Fruit fly (Drosophila melanogaster) whole organism: ENCODE results near the gene CG33669.
"Not testable (repeated sequence)": the region's sequence is repeated elsewhere in the genome, so short reads cannot be mapped to it uniquely, and the experiment has no call there.

ENCODE experiments used
- CG8478 ChIP-seq: fragments of >200 bp; optimal IDR thresholded peaks from 2 replicates; lab custom pipeline; 2018; ENCODE audit warnings: inconsistent platforms
- Dll ChIP-seq: fragments of >200 bp; optimal IDR thresholded peaks from 2 replicates; lab custom pipeline; 2017
- EcR ChIP-seq, 2 experiments: fragments of >200 bp; optimal IDR thresholded peaks; 2 replicates each; lab custom pipeline; 2017; ENCODE audit warnings: missing biosample characterization in 2 of 2, missing genetic modification characterization in 2 of 2, missing genetic modification reagents in 2 of 2
- pan ChIP-seq: fragments of >200 bp; optimal IDR thresholded peaks from 2 replicates; lab custom pipeline; 2017
- psq ChIP-seq: fragments of >200 bp; optimal IDR thresholded peaks from 2 replicates; lab custom pipeline; 2017
- usp ChIP-seq: fragments of >200 bp; optimal IDR thresholded peaks from 2 replicates; lab custom pipeline; 2017; ENCODE audit warnings: missing biosample characterization, missing genetic modification characterization, mixed read lengths

Gene CG33669

DNA sequence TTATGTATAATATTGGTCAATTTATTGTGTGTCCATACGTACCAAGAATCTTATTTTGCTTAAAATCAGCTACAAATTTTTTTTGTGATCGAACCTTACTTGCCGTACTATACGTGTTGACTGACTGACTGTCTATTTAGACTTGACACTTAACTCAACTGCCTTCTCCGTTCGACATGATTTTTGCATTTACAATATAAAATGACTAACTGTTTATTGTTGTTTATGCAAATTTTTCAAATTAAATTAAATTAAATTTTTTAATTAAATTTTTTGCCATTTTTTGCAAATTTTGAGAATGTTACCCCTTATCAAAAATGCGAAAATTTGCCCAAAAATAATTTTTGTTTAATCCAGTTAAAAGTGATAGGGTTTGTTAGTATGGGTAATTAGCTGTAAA, at the start of gene CG33669:
Gene CG33669 (minus strand): TSS at position 101 of the 400 bp plus-strand sequence.
- TF ChIP-seq pan (lab: Kevin White, UChicago); Dll (lab: Kevin White, UChicago); EcR (GFP tag; optimal IDR thresholded peaks at IDR 0.05; lab: Kevin White, UChicago): not testable (repeated sequence)

DNA sequence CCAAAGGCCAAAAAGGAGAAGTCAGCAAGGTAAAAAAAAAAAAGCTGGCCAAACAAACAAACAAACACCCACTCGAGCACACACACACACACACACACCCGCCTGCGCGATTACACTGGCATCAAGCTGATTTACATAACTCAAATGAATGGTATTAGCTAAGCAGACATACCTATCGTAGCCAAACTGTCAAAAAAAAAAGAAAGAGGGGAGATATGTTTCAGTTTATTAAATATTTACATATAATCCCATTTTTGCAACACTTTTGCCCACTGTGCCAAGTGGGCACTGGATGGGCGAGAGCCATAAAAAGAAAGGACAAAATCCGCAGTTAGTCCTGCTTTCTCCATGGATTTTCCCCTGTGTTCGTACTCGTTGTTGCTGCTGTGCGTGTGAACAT, 39.6 kb upstream of the CG33669 start:
- TF ChIP-seq usp (GFP tag; lab: Kevin White, UChicago) (no peak), Dll (lab: Kevin White, UChicago) (no peak), CG8478 (lab: Kevin White, UChicago) (no peak), EcR (GFP tag; optimal IDR thresholded peaks at IDR 0.05; lab: Kevin White, UChicago) (no peak), pan (lab: Kevin White, UChicago) (no peak), psq (no peak)

DNA sequence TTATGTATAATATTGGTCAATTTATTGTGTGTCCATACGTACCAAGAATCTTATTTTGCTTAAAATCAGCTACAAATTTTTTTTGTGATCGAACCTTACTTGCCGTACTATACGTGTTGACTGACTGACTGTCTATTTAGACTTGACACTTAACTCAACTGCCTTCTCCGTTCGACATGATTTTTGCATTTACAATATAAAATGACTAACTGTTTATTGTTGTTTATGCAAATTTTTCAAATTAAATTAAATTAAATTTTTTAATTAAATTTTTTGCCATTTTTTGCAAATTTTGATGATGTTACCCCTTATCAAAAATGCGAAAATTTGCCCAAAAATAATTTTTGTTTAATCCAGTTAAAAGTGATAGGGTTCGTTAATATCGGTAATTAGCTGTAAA, 19.4 kb upstream of the CG33669 start, which contains the start of gene CG33668:
Gene CG33668 (minus strand): TSS at position 101 of the 400 bp plus-strand sequence.
- not testable (repeated sequence) for TF ChIP-seq psq; EcR (GFP tag; optimal IDR thresholded peaks at IDR 0.05; lab: Kevin White, UChicago); CG8478 (lab: Kevin White, UChicago)

DNA sequence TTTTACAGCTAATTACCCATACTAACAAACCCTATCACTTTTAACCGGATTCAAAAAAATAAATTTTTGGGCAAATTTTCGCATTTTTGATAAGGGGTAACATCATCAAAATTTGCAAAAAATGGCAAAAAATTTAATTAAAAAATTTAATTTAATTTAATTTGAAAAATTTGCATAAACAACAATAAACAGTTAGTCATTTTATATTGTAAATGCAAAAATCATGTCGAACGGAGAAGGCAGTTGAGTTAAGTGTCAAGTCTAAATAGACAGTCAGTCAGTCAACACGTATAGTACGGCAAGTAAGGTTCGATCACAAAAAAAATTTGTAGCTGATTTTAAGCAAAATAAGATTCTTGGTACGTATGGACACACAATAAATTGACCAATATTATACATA, 16.0 kb downstream of the CG33669 start, which contains the start of gene CG33664:
Gene CG33664 (plus strand): TSS at position 301 of the 400 bp plus-strand sequence.
- not testable (repeated sequence) for TF ChIP-seq pan (lab: Kevin White, UChicago); CG8478 (lab: Kevin White, UChicago); usp (GFP tag; lab: Kevin White, UChicago)

DNA sequence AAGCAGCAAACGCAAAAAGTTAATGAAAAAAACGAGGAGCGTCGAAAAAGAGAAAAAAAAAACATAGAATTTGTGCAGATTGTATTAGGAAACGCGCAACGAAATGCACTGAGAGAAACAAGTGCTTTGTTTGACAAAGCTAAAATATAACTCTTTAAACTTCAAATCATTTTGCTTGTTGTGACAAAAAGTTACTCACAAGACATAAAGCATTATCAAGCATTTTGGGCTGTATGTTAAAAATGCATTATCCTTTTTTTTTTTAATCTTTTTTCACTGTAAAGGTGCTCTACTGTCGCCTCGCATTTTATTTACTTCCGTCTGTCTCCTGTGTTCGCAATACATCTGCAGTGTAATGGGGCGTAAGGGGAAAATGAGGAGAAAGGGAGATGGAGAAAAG, 23.2 kb downstream of the CG33669 start:
- TF ChIP-seq psq = no peak

DNA sequence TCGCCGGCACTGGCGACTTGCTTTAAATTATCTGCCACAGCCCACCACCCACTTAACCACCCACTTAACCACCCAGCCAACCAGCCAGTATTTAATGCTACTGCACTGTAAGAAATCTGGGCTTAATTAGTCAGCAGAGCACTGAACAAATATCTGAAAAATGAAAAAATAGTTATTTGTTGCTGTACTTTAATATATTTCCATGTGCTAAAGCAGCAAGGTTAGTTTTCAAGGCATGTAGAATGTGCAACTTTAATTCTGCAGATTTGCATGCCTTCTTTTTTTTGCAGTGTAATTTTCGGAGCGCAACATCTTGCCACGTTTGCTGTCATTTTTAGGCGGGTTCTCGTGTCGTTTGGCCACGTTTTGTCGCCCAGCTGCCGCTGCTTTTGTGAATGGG, 24.3 kb downstream of the CG33669 start:
- TF ChIP-seq EcR (GFP tag; optimal IDR thresholded peaks at IDR 0.05; lab: Kevin White, UChicago) = no peak
- TF ChIP-seq CG8478 (lab: Kevin White, UChicago) = no peak
- TF ChIP-seq Dll (lab: Kevin White, UChicago) = no peak
- TF ChIP-seq psq = no peak

DNA sequence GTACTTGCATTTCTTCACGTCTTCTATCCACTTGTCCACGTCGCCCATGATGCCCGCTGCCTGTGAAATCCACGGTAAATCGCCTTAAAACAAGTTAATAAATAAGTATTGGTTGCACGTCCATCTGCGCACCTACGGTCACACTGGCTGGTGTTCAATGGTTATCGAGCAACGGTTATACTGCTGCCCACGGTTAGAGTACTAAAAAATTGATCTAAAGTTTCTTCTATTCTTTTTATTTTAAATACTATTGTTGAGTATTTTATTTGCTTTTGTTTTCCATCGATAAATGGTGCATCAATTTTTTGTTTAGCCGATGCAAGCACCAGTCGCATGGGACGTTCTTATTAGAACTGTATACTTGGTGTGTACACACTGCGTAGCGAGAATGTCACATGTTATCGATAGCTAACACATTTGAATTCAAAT, 27.1 kb downstream of the CG33669 start, which contains the start of gene PpV:
Gene PpV (minus strand): TSS at position 147 of the 429 bp plus-strand sequence.
- no peak for TF ChIP-seq usp (GFP tag; lab: Kevin White, UChicago)
- no peak for TF ChIP-seq EcR (GFP tag; optimal IDR thresholded peaks at IDR 0.05; lab: Kevin White, UChicago)
- no peak for TF ChIP-seq pan (lab: Kevin White, UChicago)
- TF ChIP-seq CG8478 (lab: Kevin White, UChicago) = no peak
- no peak for TF ChIP-seq Dll (lab: Kevin White, UChicago)
- TF ChIP-seq psq = no peak

DNA sequence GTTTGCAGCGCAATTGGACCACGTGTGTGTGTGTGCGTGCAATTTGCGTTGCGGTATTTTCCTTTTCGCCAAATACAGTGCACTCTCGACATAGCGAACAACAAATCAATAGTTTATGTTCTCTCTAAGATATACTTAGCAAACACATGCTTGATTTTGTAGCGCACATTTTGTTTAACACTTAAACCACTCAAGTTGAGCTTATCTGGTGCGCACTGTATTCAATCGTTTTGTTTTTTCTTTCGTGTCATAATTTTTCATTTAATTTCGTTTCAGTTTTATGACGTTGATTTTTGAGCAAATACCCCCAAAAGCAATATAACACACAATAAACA, 33.6 kb downstream of the CG33669 start:
- TF ChIP-seq EcR (GFP tag; optimal IDR thresholded peaks at IDR 0.05; lab: Kevin White, UChicago) = no peak

DNA sequence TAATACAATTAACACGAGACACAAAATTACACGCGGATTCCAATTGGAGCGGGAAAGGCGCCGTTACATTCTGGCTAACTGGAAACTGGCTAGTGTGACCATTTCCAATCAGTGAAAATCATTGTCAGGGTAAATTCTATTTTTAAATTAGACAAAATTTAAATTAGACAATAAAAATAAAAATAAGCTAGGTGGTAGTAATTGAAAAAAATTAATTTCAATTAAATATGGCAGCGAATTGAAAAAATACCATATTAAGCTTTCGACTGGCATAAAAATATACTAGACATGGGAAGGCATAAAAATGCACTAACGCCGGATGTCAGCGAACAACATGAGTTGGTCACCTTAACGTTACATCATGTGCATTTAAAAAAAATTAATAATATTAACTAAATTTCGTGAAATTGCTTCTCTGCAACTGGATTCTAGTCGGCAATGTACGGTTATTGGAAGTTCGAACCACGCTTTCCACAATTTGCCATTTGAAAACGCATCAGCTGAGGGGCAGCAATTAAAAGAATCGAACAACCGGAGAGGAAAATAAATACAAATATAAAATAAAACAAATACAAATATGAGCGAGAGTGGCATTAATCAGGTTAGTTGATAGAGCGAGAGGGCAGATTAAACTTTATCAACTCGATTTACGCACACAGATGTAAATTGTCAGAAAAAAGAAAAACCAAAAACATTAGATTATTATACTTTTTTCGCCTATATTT, 34.1 kb downstream of the CG33669 start, which contains the start of the genes swa and Marf:
Gene swa (minus strand): TSS at position 77 of the 725 bp plus-strand sequence.
Gene Marf (plus strand): TSS at position 318 of the 725 bp plus-strand sequence.
- TF ChIP-seq pan (lab: Kevin White, UChicago) (no peak), Dll (lab: Kevin White, UChicago) (no peak), EcR (GFP tag; optimal IDR thresholded peaks at IDR 0.05; lab: Kevin White, UChicago) (no peak), usp (GFP tag; lab: Kevin White, UChicago) (no peak), psq (no peak), CG8478 (lab: Kevin White, UChicago) (no peak)

DNA sequence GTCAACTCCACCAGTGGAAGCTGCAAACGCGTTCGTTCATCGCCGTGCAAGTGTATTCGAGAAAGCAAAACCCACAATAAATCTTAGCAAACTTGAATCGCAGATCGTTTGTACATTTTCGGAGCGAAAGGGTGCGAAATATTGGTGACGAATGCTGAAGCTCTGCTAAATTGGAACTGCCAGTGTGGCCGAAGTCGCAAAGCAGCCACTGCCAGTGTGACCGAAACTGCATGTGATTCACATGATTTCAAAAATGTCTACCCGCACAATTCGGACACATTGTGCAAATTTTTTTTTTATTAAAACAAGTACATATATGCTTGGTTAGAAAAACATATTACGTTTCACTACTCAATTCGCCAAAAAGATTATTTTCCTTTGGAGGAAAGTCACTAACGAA, 38.7 kb downstream of the CG33669 start:
- TF ChIP-seq usp (GFP tag; lab: Kevin White, UChicago) = no peak
- TF ChIP-seq CG8478 (lab: Kevin White, UChicago) = no peak
- TF ChIP-seq Dll (lab: Kevin White, UChicago) = no peak
- TF ChIP-seq EcR (GFP tag; optimal IDR thresholded peaks at IDR 0.05; lab: Kevin White, UChicago) = no peak
- TF ChIP-seq pan (lab: Kevin White, UChicago) = no peak
- TF ChIP-seq psq = no peak

DNA sequence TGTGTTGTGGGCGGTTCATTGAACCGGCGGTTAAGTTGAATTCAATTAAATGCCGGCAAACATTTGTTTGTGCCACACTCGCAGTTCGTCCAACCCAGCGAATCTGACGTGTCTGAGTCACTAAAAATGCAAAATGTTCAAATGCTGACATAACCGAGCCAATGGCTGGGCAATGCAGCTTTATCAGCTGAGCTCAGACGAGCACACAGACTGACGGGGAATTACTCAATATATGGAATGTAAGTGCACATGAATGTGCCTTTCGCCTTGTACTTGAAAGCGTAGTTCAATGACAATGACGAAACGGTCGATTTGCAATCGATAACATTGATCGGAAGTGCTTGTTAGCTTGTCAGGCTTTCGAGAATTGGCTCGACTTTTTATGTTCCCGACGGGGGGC, 41.7 kb downstream of the CG33669 start:
- TF ChIP-seq CG8478 (lab: Kevin White, UChicago) (no peak), pan (lab: Kevin White, UChicago) (no peak), psq (no peak), Dll (lab: Kevin White, UChicago) (no peak), EcR (GFP tag; optimal IDR thresholded peaks at IDR 0.05; lab: Kevin White, UChicago) (no peak), usp (GFP tag; lab: Kevin White, UChicago) (no peak)

DNA sequence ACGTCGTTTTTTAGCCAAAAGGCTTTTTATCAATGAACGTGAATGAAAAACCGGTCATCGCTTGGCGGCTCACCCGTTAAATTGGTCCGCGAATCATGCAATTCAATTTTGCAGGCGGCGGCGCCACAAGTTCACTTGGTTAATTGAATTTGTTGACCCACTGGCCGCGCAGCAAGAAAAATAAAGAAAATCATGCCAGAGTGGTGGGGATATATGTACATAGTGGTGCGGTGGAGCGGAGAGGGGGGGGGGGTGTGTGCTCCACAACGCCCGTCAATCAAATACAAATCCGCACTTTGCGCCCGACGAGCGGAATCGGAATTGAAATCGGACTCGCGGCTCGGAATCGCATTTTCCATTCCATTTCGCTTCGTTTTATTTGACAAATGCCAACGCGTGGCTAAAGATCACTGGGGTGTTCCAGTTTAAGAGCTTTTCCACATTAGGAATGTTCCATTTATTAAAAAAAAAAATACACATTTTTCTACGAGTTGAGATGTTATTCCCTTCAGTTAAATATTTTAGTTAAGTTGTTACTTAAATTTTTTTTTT, 42.4 kb downstream of the CG33669 start:
- no peak for TF ChIP-seq pan (lab: Kevin White, UChicago)
- TF ChIP-seq Dll (lab: Kevin White, UChicago) = no peak
- no peak for TF ChIP-seq psq
- TF ChIP-seq usp (GFP tag; lab: Kevin White, UChicago) = no peak
- no peak for TF ChIP-seq CG8478 (lab: Kevin White, UChicago)
- TF ChIP-seq EcR (GFP tag; optimal IDR thresholded peaks at IDR 0.05; lab: Kevin White, UChicago) = no peak
